Worm (Caenorhabditis elegans) whole organism, L4 larva: Measurements from ENCODE around the gene F35E12.2.

ENCODE experiments used
- F26F4.8 ChIP-seq: fragments of 200-800 bp; sonication (Bioruptor generic); conservative IDR thresholded peaks from 2 replicates; pipeline ENCODE4 v1.3.6; 2022; ENCODE audit warnings: missing genetic modification characterization, missing compliant biosample characterization
- F44E2.7 ChIP-seq: fragments of 200-800 bp; sonication (Bioruptor generic); IDR thresholded peaks from 2 replicates; pipeline ENCODE4 v2.1.2; 2022; ENCODE audit warnings: missing genetic modification characterization, missing compliant biosample characterization
- F49E8.2 ChIP-seq: sonication (generic microtip); optimal IDR thresholded peaks from 2 replicates; lab custom pipeline; 2016; ENCODE audit warnings: missing compliant biosample characterization, mild to moderate bottlenecking, missing genetic modification characterization, borderline replicate concordance
- R02D3.7 ChIP-seq: fragments of 150-350 bp; sonication (generic microtip); optimal IDR thresholded peaks from 3 replicates; lab custom pipeline; 2014; ENCODE audit warnings: missing biosample characterization, missing genetic modification characterization
- T20F7.1 ChIP-seq: fragments of 200-800 bp; sonication (Bioruptor generic); optimal IDR thresholded peaks from 2 replicates; lab custom pipeline; 2018; ENCODE audit warnings: mild to moderate bottlenecking, missing genetic modification characterization, missing compliant biosample characterization
- Y105C5A.15 ChIP-seq: fragments of 200-800 bp; sonication (Bioruptor generic); IDR thresholded peaks from 2 replicates; pipeline ENCODE4 v1.3.6; 2022; ENCODE audit warnings: missing genetic modification characterization, missing compliant biosample characterization
- Y48G9A.11 ChIP-seq: fragments of 200-800 bp; sonication (Bioruptor generic); IDR thresholded peaks from 2 replicates; pipeline ENCODE4 v1.3.6; 2022; ENCODE audit warnings: missing genetic modification reagents, missing genetic modification characterization, missing compliant biosample characterization
- Y5F2A.4 ChIP-seq: fragments of 200-800 bp; sonication (Bioruptor generic); optimal IDR thresholded peaks from 2 replicates; lab custom pipeline; 2018; ENCODE audit warnings: mild to moderate bottlenecking, missing genetic modification characterization, missing compliant biosample characterization
- ZK337.2 ChIP-seq: fragments of 200-800 bp; sonication (Bioruptor generic); IDR thresholded peaks from 2 replicates; pipeline ENCODE4 v1.3.6; 2022; ENCODE audit warnings: missing genetic modification reagents, missing genetic modification characterization, missing compliant biosample characterization
- aly-2 ChIP-seq: sonication (generic microtip); optimal IDR thresholded peaks from 2 replicates; lab custom pipeline; 2018; ENCODE audit warnings: missing biosample characterization, missing genetic modification characterization
- ama-1 ChIP-seq: fragments of 150-350 bp; optimal IDR thresholded peaks from 2 replicates; lab custom pipeline; 2014; ENCODE audit warnings: inconsistent platforms, mixed read lengths
- attf-4 ChIP-seq: sonication (generic microtip); optimal IDR thresholded peaks from 3 replicates; lab custom pipeline; 2017; ENCODE audit warnings: missing biosample characterization, missing genetic modification characterization
- ceh-20 ChIP-seq: fragments of 200-800 bp; sonication (Bioruptor generic); IDR thresholded peaks from 2 replicates; pipeline ENCODE4 v1.3.6; 2022; ENCODE audit warnings: missing genetic modification reagents, missing genetic modification characterization, missing compliant biosample characterization
- ceh-44 ChIP-seq: fragments of 200-800 bp; sonication (Bioruptor generic); IDR thresholded peaks from 2 replicates; pipeline ENCODE4 v1.3.6; 2022; ENCODE audit warnings: missing genetic modification reagents, missing genetic modification characterization, missing compliant biosample characterization
- ceh-82 ChIP-seq: sonication (generic microtip); optimal IDR thresholded peaks from 2 replicates; lab custom pipeline; 2017; ENCODE audit warnings: missing biosample characterization, missing genetic modification characterization
- cey-2 ChIP-seq: sonication (generic microtip); optimal IDR thresholded peaks from 3 replicates; lab custom pipeline; 2017; ENCODE audit warnings: missing genetic modification characterization, mild to moderate bottlenecking, missing compliant biosample characterization, antibody characterized with exemption, borderline replicate concordance; ENCODE audit not compliant: insufficient read depth
- ctbp-1 ChIP-seq: fragments of 200-800 bp; sonication (Bioruptor generic); IDR thresholded peaks from 2 replicates; pipeline ENCODE4 v1.3.6; 2022; ENCODE audit warnings: missing genetic modification reagents, missing genetic modification characterization, missing compliant biosample characterization
- daf-16 ChIP-seq, 3 experiments: sonication (generic microtip); optimal IDR thresholded peaks; 2 replicates each; lab custom pipeline; 2016 to 2017; ENCODE audit warnings: missing genetic modification characterization in 3 of 3, missing genetic modification reagents in 3 of 3, mild to moderate bottlenecking in 2 of 3, missing compliant biosample characterization in 2 of 3, missing biosample characterization in 1 of 3, moderate library complexity in 1 of 3
- daf-19 ChIP-seq: fragments of 200-800 bp; sonication (Bioruptor generic); conservative IDR thresholded peaks from 2 replicates; pipeline ENCODE4 v1.3.6; 2022; ENCODE audit warnings: missing genetic modification characterization, missing compliant biosample characterization
- dmd-6 ChIP-seq: fragments of 200-800 bp; sonication (Bioruptor generic); IDR thresholded peaks from 2 replicates; pipeline ENCODE4 v1.3.6; 2022; ENCODE audit warnings: missing genetic modification reagents, missing genetic modification characterization, missing compliant biosample characterization
- dmd-8 ChIP-seq: fragments of 200-800 bp; sonication (Bioruptor generic); IDR thresholded peaks from 2 replicates; pipeline ENCODE4 v1.3.6; 2022; ENCODE audit warnings: missing genetic modification characterization, missing compliant biosample characterization
- dmd-9 ChIP-seq: fragments of 200-800 bp; sonication (Bioruptor generic); IDR thresholded peaks from 2 replicates; pipeline ENCODE4 v1.3.6; 2022; ENCODE audit warnings: missing genetic modification reagents, missing genetic modification characterization, missing compliant biosample characterization
- dpl-1 ChIP-seq: fragments of 150-350 bp; optimal IDR thresholded peaks from 2 replicates; lab custom pipeline; 2014; ENCODE audit warnings: missing biosample characterization, missing genetic modification reagents, missing genetic modification characterization
- dve-1 ChIP-seq: sonication (generic microtip); optimal IDR thresholded peaks from 2 replicates; lab custom pipeline; 2017; ENCODE audit warnings: antibody characterized with exemption, mild to moderate bottlenecking, missing genetic modification characterization, missing compliant biosample characterization; ENCODE audit not compliant: insufficient read depth
- fkh-10 ChIP-seq: fragments of 150-350 bp; optimal IDR thresholded peaks from 2 replicates; lab custom pipeline; 2014; ENCODE audit warnings: missing biosample characterization, missing genetic modification reagents, missing genetic modification characterization
- gei-8 ChIP-seq: fragments of 200-800 bp; sonication (Bioruptor generic); optimal IDR thresholded peaks from 2 replicates; lab custom pipeline; 2018; ENCODE audit warnings: mild to moderate bottlenecking, missing genetic modification characterization, missing compliant biosample characterization
- hlh-11 ChIP-seq: fragments of 200-800 bp; sonication (Bioruptor generic); optimal IDR thresholded peaks from 2 replicates; lab custom pipeline; 2018; ENCODE audit warnings: mild to moderate bottlenecking, missing genetic modification characterization, missing compliant biosample characterization
- lim-7 ChIP-seq: fragments of 200-800 bp; sonication (Bioruptor generic); IDR thresholded peaks from 2 replicates; pipeline ENCODE4 v1.3.6; 2022; ENCODE audit warnings: missing genetic modification characterization, missing compliant biosample characterization
- lin-15B ChIP-seq: fragments of 150-350 bp; sonication (generic microtip); optimal IDR thresholded peaks from 3 replicates; lab custom pipeline; 2014; ENCODE audit warnings: missing biosample characterization, missing genetic modification characterization
- lin-38 ChIP-seq: fragments of 200-800 bp; sonication (Bioruptor generic); IDR thresholded peaks from 2 replicates; pipeline ENCODE4 v1.3.6; 2022; ENCODE audit warnings: missing genetic modification reagents, missing genetic modification characterization, missing compliant biosample characterization
- mes-2 ChIP-seq: sonication (generic microtip); optimal IDR thresholded peaks from 2 replicates; lab custom pipeline; 2016; ENCODE audit warnings: missing genotype, mild to moderate bottlenecking, missing genetic modification characterization, missing compliant biosample characterization; ENCODE audit not compliant: poor library complexity, severe bottlenecking
- nhr-102 ChIP-seq: sonication (generic microtip); optimal IDR thresholded peaks from 2 replicates; lab custom pipeline; 2016; ENCODE audit warnings: mild to moderate bottlenecking, missing genetic modification characterization, moderate library complexity, missing compliant biosample characterization
- nhr-25 ChIP-seq: sonication (generic microtip); optimal IDR thresholded peaks from 2 replicates; lab custom pipeline; 2017; ENCODE audit warnings: missing genetic modification characterization, mild to moderate bottlenecking, missing compliant biosample characterization, antibody characterized with exemption, moderate library complexity, borderline replicate concordance; ENCODE audit not compliant: insufficient read depth
- nhr-28 ChIP-seq: fragments of 150-350 bp; optimal IDR thresholded peaks from 2 replicates; lab custom pipeline; 2014; ENCODE audit warnings: missing biosample characterization, missing genetic modification characterization
- nhr-41 ChIP-seq: fragments of 200-800 bp; sonication (Bioruptor generic); IDR thresholded peaks from 2 replicates; pipeline ENCODE4 v1.3.6; 2022; ENCODE audit warnings: missing genetic modification reagents, missing genetic modification characterization, missing compliant biosample characterization
- nhr-6 ChIP-seq: fragments of 150-350 bp; optimal IDR thresholded peaks from 2 replicates; lab custom pipeline; 2014; ENCODE audit warnings: missing biosample characterization, missing genetic modification characterization
- php-3 ChIP-seq: fragments of 200-800 bp; sonication (Bioruptor generic); IDR thresholded peaks from 2 replicates; pipeline ENCODE4 v1.3.6; 2022; ENCODE audit warnings: missing genetic modification reagents, missing genetic modification characterization, missing compliant biosample characterization
- pqm-1 ChIP-seq: sonication (generic microtip); optimal IDR thresholded peaks from 2 replicates; lab custom pipeline; 2017; ENCODE audit warnings: missing biosample characterization, missing genetic modification characterization
- set-16 ChIP-seq: fragments of 200-800 bp; sonication (Bioruptor generic); IDR thresholded peaks from 2 replicates; pipeline ENCODE4 v1.3.6; 2022; ENCODE audit warnings: missing genetic modification reagents, missing genetic modification characterization, missing compliant biosample characterization
- spr-1 ChIP-seq: sonication (generic microtip); optimal IDR thresholded peaks from 2 replicates; lab custom pipeline; 2016; ENCODE audit warnings: mild to moderate bottlenecking, missing genetic modification characterization, missing compliant biosample characterization
- unc-62 ChIP-seq, 3 experiments: fragments of 150-350 bp in 1 of 3; sonication (generic microtip); optimal IDR thresholded peaks in 2 of 3; peaks in 1 of 3; 1 replicate in 1 of 3; 2 replicates in 2 of 3; lab custom pipeline; 2014 to 2017; ENCODE audit warnings: missing biosample characterization in 3 of 3, missing genetic modification characterization in 3 of 3, missing genetic modification reagents in 3 of 3, missing genotype in 1 of 3
- zip-11 ChIP-seq: fragments of 200-800 bp; sonication (Bioruptor generic); IDR thresholded peaks from 2 replicates; pipeline ENCODE4 v1.3.6; 2022; ENCODE audit warnings: missing genetic modification characterization, missing compliant biosample characterization
- zip-2 ChIP-seq: fragments of 150-350 bp; optimal IDR thresholded peaks from 2 replicates; lab custom pipeline; 2014; ENCODE audit warnings: missing biosample characterization, missing genetic modification characterization
- ztf-11 ChIP-seq: fragments of 150-350 bp; optimal IDR thresholded peaks from 2 replicates; lab custom pipeline; 2014; ENCODE audit warnings: missing biosample characterization, missing genetic modification characterization
- ztf-7 ChIP-seq: fragments of 150-350 bp; optimal IDR thresholded peaks from 2 replicates; lab custom pipeline; 2014; ENCODE audit warnings: missing biosample characterization, missing genetic modification characterization

F35E12.2 gene

ce11 chrV:13725574-13725973, 893 bp upstream of the F35E12.2 start, which contains the start of gene fbxa-181:
TSS of gene fbxa-181 (plus strand) at chrV:13725874.
- TF ChIP-seq php-3 (GFP tag; lab: Robert Waterston, UW) (no peak), nhr-102 (tag; lab: Kevin White, UChicago) (no peak), zip-11 (GFP tag; lab: Robert Waterston, UW) (no peak), lin-38 (GFP tag; lab: Robert Waterston, UW) (no peak), lin-15B (tag; lab: Kevin White, UChicago) (no peak)
- TF ChIP-seq, all 104 proteins: peak for 0

ce11 chrV:13716531-13716930, 8.2 kb downstream of the F35E12.2 start, which contains the start of gene T01D3.6:
TSS of gene T01D3.6 (plus strand) at chrV:13716824.
- TF ChIP-seq nhr-25 (no peak), mes-2 (peak; percentile 24), nhr-6 (tag; lab: Kevin White, UChicago) (peak; percentile 90), zip-2 (no peak), pqm-1 (tag; lab: Kevin White, UChicago) (peak; percentile 87), daf-16 (GFP tag; optimal IDR thresholded peaks at IDR 0.05; lab: Kevin White, UChicago) (no peak), daf-16 (tag; optimal IDR thresholded peaks at IDR 0.05; lab: Kevin White, UChicago) (peak; percentile 43), Y105C5A.15 (GFP tag; lab: Robert Waterston, UW) (no peak), hlh-11 (tag; lab: Kevin White, UChicago) (peak; percentile 52), nhr-28 (peak; percentile 52), unc-62 (GFP tag; optimal IDR thresholded peaks at IDR 0.05 in 1 of 2; lab: Kevin White, UChicago) (peak in 1 of 2 experiments; percentile 95), unc-62 (tag; optimal IDR thresholded peaks at IDR 0.05; lab: Kevin White, UChicago) (no peak), dmd-6 (GFP tag; lab: Robert Waterston, UW) (peak; percentile 64)

- TF ChIP-seq lim-7 (GFP tag; lab: Robert Waterston, UW), result no peak
- 0 out of 2 replicates have a peak, but pooled peaks have one; percentile 49 for TF ChIP-seq ceh-20 (GFP tag; lab: Robert Waterston, UW)
- no peak for TF ChIP-seq Y105C5A.15 (GFP tag; lab: Robert Waterston, UW)
- no peak for TF ChIP-seq set-16
- TF ChIP-seq nhr-25, result no peak
- peak; percentile 88 for TF ChIP-seq dve-1
- TF ChIP-seq ama-1 (lab: Kevin White, UChicago), result no peak
- no peak for TF ChIP-seq Y48G9A.11 (GFP tag; lab: Robert Waterston, UW)
- TF ChIP-seq Y5F2A.4 (GFP tag; lab: Kevin White, UChicago), result no peak
- TF ChIP-seq aly-2, result no peak
- no peak for TF ChIP-seq R02D3.7
- peak; percentile 46; the same call in 1 of the 2 replicates for TF ChIP-seq dmd-9 (GFP tag; lab: Robert Waterston, UW)
- no peak for TF ChIP-seq F44E2.7 (GFP tag; lab: Robert Waterston, UW)
- TF ChIP-seq zip-2, result no peak
- no peak for TF ChIP-seq ztf-11 (tag; lab: Kevin White, UChicago)
- no peak for TF ChIP-seq daf-19 (GFP tag; lab: Robert Waterston, UW)
- TF ChIP-seq cey-2, result no peak
- no peak for TF ChIP-seq gei-8 (GFP tag; lab: Kevin White, UChicago)
- TF ChIP-seq pqm-1 (tag; lab: Kevin White, UChicago), result no peak
- TF ChIP-seq dpl-1, result peak; percentile 67
- TF ChIP-seq ceh-44 (GFP tag; lab: Robert Waterston, UW), result 0 out of 2 replicates have a peak, but pooled peaks have one; percentile 51
- no peak for TF ChIP-seq F26F4.8 (GFP tag; lab: Robert Waterston, UW)
- no peak for TF ChIP-seq attf-4 (tag; lab: Kevin White, UChicago)
- TF ChIP-seq spr-1 (tag; lab: Kevin White, UChicago), result no peak
- TF ChIP-seq ctbp-1 (GFP tag; lab: Robert Waterston, UW), result no peak
- no peak for TF ChIP-seq dmd-8 (GFP tag; lab: Robert Waterston, UW)
- TF ChIP-seq nhr-41 (GFP tag; lab: Robert Waterston, UW), result no peak
- peak; percentile 73; the same call in 1 of the 2 replicates for TF ChIP-seq ZK337.2
- TF ChIP-seq ceh-82 (tag; lab: Kevin White, UChicago), result no peak
- TF ChIP-seq ztf-7 (tag; lab: Kevin White, UChicago), result no peak
- peak; percentile 56 for TF ChIP-seq hlh-11 (tag; lab: Kevin White, UChicago)
- TF ChIP-seq fkh-10 (GFP tag; lab: Kevin White, UChicago), result peak; percentile 56
- TF ChIP-seq F49E8.2, result no peak
- TF ChIP-seq T20F7.1 (GFP tag; lab: Kevin White, UChicago), result peak; percentile 77
- peak in 1 of 2 experiments; percentile 84 for TF ChIP-seq unc-62 (GFP tag; optimal IDR thresholded peaks at IDR 0.05 in 1 of 2; lab: Kevin White, UChicago)
- TF ChIP-seq unc-62 (tag; optimal IDR thresholded peaks at IDR 0.05; lab: Kevin White, UChicago), result no peak
Observed at ce11 chrV:13715223-13715686, 9.4 kb downstream of the F35E12.2 start, which contains the start of gene zipt-9. TSS of gene zipt-9 (minus strand) at chrV:13715273.
